Worm (Caenorhabditis elegans) whole organism, L1 larva: Measurements from ENCODE around the gene nspc-19.
A peak's percentile ranks its signal among the peaks of the same experiment; 100 is the strongest.

ENCODE experiments used
- C04F5.9 ChIP-seq: sonication (generic microtip); optimal IDR thresholded peaks from 2 replicates; lab custom pipeline; 2016; ENCODE audit warnings: missing genetic modification characterization, missing compliant biosample characterization
- F16B12.6 ChIP-seq: fragments of 150-350 bp; optimal IDR thresholded peaks from 2 replicates; lab custom pipeline; 2014; ENCODE audit warnings: missing biosample characterization, missing genetic modification characterization
- ama-1 ChIP-seq: fragments of 150-350 bp; optimal IDR thresholded peaks from 2 replicates; lab custom pipeline; 2014
- blmp-1 ChIP-seq: fragments of 150-350 bp; optimal IDR thresholded peaks from 2 replicates; lab custom pipeline; 2014; ENCODE audit warnings: missing biosample characterization, missing genetic modification characterization
- ceh-63 ChIP-seq: fragments of 200-800 bp; sonication (Bioruptor generic); optimal IDR thresholded peaks from 2 replicates; lab custom pipeline; 2018; ENCODE audit warnings: mild to moderate bottlenecking, missing genetic modification characterization, missing compliant biosample characterization
- ceh-8 ChIP-seq: fragments of 200-800 bp; sonication (Bioruptor generic); optimal IDR thresholded peaks from 2 replicates; lab custom pipeline; 2018; ENCODE audit warnings: mild to moderate bottlenecking, missing genetic modification characterization, moderate library complexity, missing compliant biosample characterization
- ceh-82 ChIP-seq, 3 experiments: fragments of 150-350 bp in 1 of 3; sonication (generic microtip) in 2 of 3; optimal IDR thresholded peaks; 2 replicates each; lab custom pipeline; 2014 to 2017; ENCODE audit warnings: missing biosample characterization in 3 of 3, missing genetic modification characterization in 3 of 3
- ceh-90 ChIP-seq: sonication (generic microtip); optimal IDR thresholded peaks from 2 replicates; lab custom pipeline; 2016; ENCODE audit warnings: missing genetic modification characterization, missing compliant biosample characterization
- efl-1 ChIP-seq, 4 experiments: fragments of 150-350 bp; optimal IDR thresholded peaks in 3 of 4; peaks in 1 of 4; 1 replicate in 1 of 4; 2 replicates in 3 of 4; lab custom pipeline; 2014; ENCODE audit warnings: missing biosample characterization in 2 of 4, missing genetic modification characterization in 2 of 4, missing genetic modification reagents in 2 of 4
- elt-2 ChIP-seq: sonication (generic microtip); optimal IDR thresholded peaks from 2 replicates; lab custom pipeline; 2016; ENCODE audit warnings: missing genetic modification characterization, mild to moderate bottlenecking, inconsistent platforms, missing compliant biosample characterization, missing genetic modification reagents
- elt-3 ChIP-seq, 6 experiments: fragments of 150-350 bp in 1 of 6; sonication (generic microtip); optimal IDR thresholded peaks; 2 replicates each; lab custom pipeline; 2017 to 2018; ENCODE audit warnings: missing biosample characterization in 6 of 6, missing genetic modification characterization in 6 of 6, inconsistent platforms in 1 of 6
- fkh-10 ChIP-seq: sonication (generic microtip); optimal IDR thresholded peaks from 2 replicates; lab custom pipeline; 2017; ENCODE audit warnings: missing biosample characterization, missing genetic modification reagents, missing genetic modification characterization
- fos-1 ChIP-seq: fragments of 150-350 bp; optimal IDR thresholded peaks from 2 replicates; lab custom pipeline; 2014; ENCODE audit warnings: missing biosample characterization, missing genetic modification characterization
- isw-1 ChIP-seq: fragments of 200-800 bp; sonication (Bioruptor generic); IDR thresholded peaks from 2 replicates; pipeline ENCODE4 v1.3.6; 2022; ENCODE audit warnings: missing genetic modification characterization, missing compliant biosample characterization
- lin-14 ChIP-seq: fragments of 200-800 bp; sonication (Bioruptor generic); optimal IDR thresholded peaks from 2 replicates; lab custom pipeline; 2018; ENCODE audit warnings: mild to moderate bottlenecking, missing genetic modification characterization, moderate library complexity, missing compliant biosample characterization
- lin-15B ChIP-seq: fragments of 150-350 bp; sonication (generic microtip); optimal IDR thresholded peaks from 3 replicates; lab custom pipeline; 2014; ENCODE audit warnings: missing biosample characterization, missing genetic modification characterization
- lsy-2 ChIP-seq, 2 experiments: fragments of 150-350 bp; optimal IDR thresholded peaks; 2 replicates each; lab custom pipeline; 2014; ENCODE audit warnings: missing biosample characterization in 2 of 2, missing genetic modification characterization in 2 of 2
- mdl-1 ChIP-seq, 2 experiments: fragments of 150-350 bp; optimal IDR thresholded peaks; 2 replicates each; lab custom pipeline; 2014 to 2017; ENCODE audit warnings: missing biosample characterization in 2 of 2, missing genetic modification characterization in 2 of 2, inconsistent platforms in 1 of 2
- nhr-11 ChIP-seq: fragments of 150-350 bp; optimal IDR thresholded peaks from 2 replicates; lab custom pipeline; 2014; ENCODE audit warnings: missing biosample characterization, missing genetic modification characterization
- nhr-12 ChIP-seq: sonication (generic microtip); optimal IDR thresholded peaks from 2 replicates; lab custom pipeline; 2017; ENCODE audit warnings: missing biosample characterization, missing genetic modification characterization
- nhr-19 ChIP-seq: fragments of 200-800 bp; sonication (Bioruptor generic); conservative IDR thresholded peaks from 2 replicates; pipeline ENCODE4 v1.3.6; 2022; ENCODE audit warnings: missing genetic modification characterization, missing compliant biosample characterization
- nhr-20 ChIP-seq: sonication (generic microtip); optimal IDR thresholded peaks from 2 replicates; lab custom pipeline; 2016; ENCODE audit warnings: mild to moderate bottlenecking, missing genetic modification characterization, missing compliant biosample characterization
- nhr-47 ChIP-seq: sonication (generic microtip); optimal IDR thresholded peaks from 2 replicates; lab custom pipeline; 2016; ENCODE audit warnings: mild to moderate bottlenecking, missing genetic modification characterization, moderate library complexity, missing compliant biosample characterization
- nhr-85 ChIP-seq: sonication (generic microtip); peaks from one replicate; lab custom pipeline; 2016; ENCODE audit warnings: missing genetic modification characterization, inconsistent platforms, missing compliant biosample characterization
- nhr-90 ChIP-seq: sonication (generic microtip); optimal IDR thresholded peaks from 2 replicates; lab custom pipeline; 2016; ENCODE audit warnings: mild to moderate bottlenecking, missing genetic modification characterization, missing compliant biosample characterization; ENCODE audit not compliant: poor library complexity
- snpc-4 ChIP-seq: fragments of 150-350 bp; optimal IDR thresholded peaks from 2 replicates; lab custom pipeline; 2014; ENCODE audit warnings: missing biosample characterization, missing genetic modification characterization
- snu-23 ChIP-seq: sonication (generic microtip); optimal IDR thresholded peaks from 2 replicates; lab custom pipeline; 2016; ENCODE audit warnings: missing genetic modification characterization, missing compliant biosample characterization
- sox-4 ChIP-seq: sonication (generic microtip); optimal IDR thresholded peaks from 2 replicates; lab custom pipeline; 2016; ENCODE audit warnings: missing genetic modification characterization, missing compliant biosample characterization
- sptf-1 ChIP-seq: fragments of 150-350 bp; optimal IDR thresholded peaks from 2 replicates; lab custom pipeline; 2014; ENCODE audit warnings: missing biosample characterization, missing genetic modification characterization
- unc-130 ChIP-seq: fragments of 150-350 bp; optimal IDR thresholded peaks from 2 replicates; lab custom pipeline; 2017; ENCODE audit warnings: missing biosample characterization, missing genetic modification characterization, inconsistent platforms
- unc-30 ChIP-seq: sonication (generic microtip); optimal IDR thresholded peaks from 2 replicates; lab custom pipeline; 2017; ENCODE audit warnings: missing biosample characterization, missing genetic modification characterization
- xbp-1 ChIP-seq: sonication (generic microtip); optimal IDR thresholded peaks from 2 replicates; lab custom pipeline; 2016; ENCODE audit warnings: missing genetic modification characterization, missing compliant biosample characterization
- zag-1 ChIP-seq: fragments of 150-350 bp; optimal IDR thresholded peaks from 2 replicates; lab custom pipeline; 2014; ENCODE audit warnings: missing biosample characterization, missing genetic modification characterization
- ztf-11 ChIP-seq, 2 experiments: sonication (generic microtip); optimal IDR thresholded peaks; 2 replicates each; lab custom pipeline; 2016 to 2017; ENCODE audit warnings: missing genetic modification characterization in 2 of 2, missing biosample characterization in 1 of 2, missing compliant biosample characterization in 1 of 2
- ztf-4 ChIP-seq: fragments of 150-350 bp; optimal IDR thresholded peaks from 2 replicates; lab custom pipeline; 2014; ENCODE audit warnings: missing biosample characterization, missing genetic modification characterization

The nspc-19 gene

ce11 chrX:14530107-14530506 is 1.6 kb downstream of the nspc-19 start, which contains the start of gene nspc-20:
Gene nspc-20, minus strand, starts transcription at chrX:14530207.
- no peak for TF ChIP-seq lin-15B
- TF ChIP-seq ztf-4 (tag; lab: Kevin White, UChicago), result no peak
- no peak for TF ChIP-seq lin-14 (GFP tag; lab: Kevin White, UChicago)
- TF ChIP-seq nhr-11 (tag; lab: Kevin White, UChicago), result no peak
- no peak for TF ChIP-seq mdl-1 (tag; optimal IDR thresholded peaks at IDR 0.05; lab: Kevin White, UChicago)
- no peak for TF ChIP-seq nhr-12 (tag; lab: Kevin White, UChicago)
- no peak for TF ChIP-seq unc-30 (tag; lab: Kevin White, UChicago)
- no peak for TF ChIP-seq sptf-1 (tag; lab: Kevin White, UChicago)
- TF ChIP-seq snu-23 (GFP tag; lab: Kevin White, UChicago), result no peak
- TF ChIP-seq, all 84 proteins: peak for 0

ce11 chrX:14534117-14534516 is 5.6 kb downstream of the nspc-19 start, which contains the start of gene T24C2.5:
Gene T24C2.5, plus strand, starts transcription at chrX:14534417.
- TF ChIP-seq efl-1 (optimal IDR thresholded peaks at IDR 0.05; lab: Kevin White, UChicago), result no peak
- no peak for TF ChIP-seq efl-1 (GFP tag; optimal IDR thresholded peaks at IDR 0.05 in 1 of 2; lab: Kevin White, UChicago)
- no peak for TF ChIP-seq isw-1
- no peak for TF ChIP-seq C04F5.9
- no peak for TF ChIP-seq nhr-90 (tag; lab: Kevin White, UChicago)
- no peak for TF ChIP-seq unc-130 (tag; lab: Kevin White, UChicago)
- TF ChIP-seq zag-1 (tag; lab: Kevin White, UChicago), result no peak
- no peak for TF ChIP-seq ceh-63
- TF ChIP-seq ceh-90, result no peak
- no peak for TF ChIP-seq ceh-82 (tag; optimal IDR thresholded peaks at IDR 0.05; lab: Kevin White, UChicago)
- no peak for TF ChIP-seq sox-4 (tag; lab: Kevin White, UChicago)
- no peak for TF ChIP-seq F16B12.6 (tag; lab: Kevin White, UChicago)
- TF ChIP-seq lsy-2 (tag; optimal IDR thresholded peaks at IDR 0.05; lab: Kevin White, UChicago), result no peak
- no peak for TF ChIP-seq fkh-10
- TF ChIP-seq ztf-11 (tag; optimal IDR thresholded peaks at IDR 0.05; lab: Kevin White, UChicago), result no peak
- no peak for TF ChIP-seq xbp-1 (tag; lab: Kevin White, UChicago)
- TF ChIP-seq unc-30 (tag; lab: Kevin White, UChicago), result no peak
- no peak for TF ChIP-seq blmp-1
- no peak for TF ChIP-seq nhr-20 (tag; lab: Kevin White, UChicago)
- TF ChIP-seq snpc-4 (tag; lab: Kevin White, UChicago), result no peak
- no peak for TF ChIP-seq nhr-47
- TF ChIP-seq, all 84 proteins: peak for 0

DNA sequence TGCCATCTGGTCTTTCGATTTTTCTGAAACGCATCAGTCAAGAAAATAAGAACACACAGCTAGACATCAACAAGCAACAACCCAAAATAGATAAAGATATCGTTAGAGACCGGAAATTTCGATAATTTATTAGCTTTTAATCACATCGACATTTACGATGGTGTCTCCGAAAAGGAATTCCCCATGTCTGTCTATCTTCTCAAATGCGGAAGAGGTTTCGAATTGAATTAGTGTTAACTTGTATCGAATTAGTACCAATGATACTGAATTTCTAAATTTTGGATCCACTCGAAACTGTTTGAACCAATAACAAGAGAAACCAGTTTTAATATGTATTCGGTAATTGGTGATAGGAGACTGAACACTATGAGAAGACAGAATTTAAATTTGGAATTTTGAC is 6.1 kb downstream of the nspc-19 start:
- TF ChIP-seq blmp-1, result peak; percentile 14
- no peak for TF ChIP-seq nhr-47
- TF ChIP-seq nhr-85 (tag; lab: Kevin White, UChicago), result peak; percentile 73

ce11 chrX:14535913-14536312 is 7.4 kb downstream of the nspc-19 start:
- TF ChIP-seq fos-1 (tag; lab: Kevin White, UChicago) (no peak), elt-2 (tag; lab: Kevin White, UChicago) (peak; percentile 37)

ce11 chrX:14537625-14538024 is 9.1 kb downstream of the nspc-19 start:
- no peak for TF ChIP-seq nhr-19 (GFP tag; lab: Robert Waterston, UW)
- TF ChIP-seq elt-2 (tag; lab: Kevin White, UChicago), result peak; percentile 52
- TF ChIP-seq efl-1 (optimal IDR thresholded peaks at IDR 0.05; lab: Kevin White, UChicago), result no peak
- peak in 1 of 2 experiments; percentile 51 for TF ChIP-seq efl-1 (GFP tag; optimal IDR thresholded peaks at IDR 0.05 in 1 of 2; lab: Kevin White, UChicago)
- TF ChIP-seq ceh-8, result no peak

DNA sequence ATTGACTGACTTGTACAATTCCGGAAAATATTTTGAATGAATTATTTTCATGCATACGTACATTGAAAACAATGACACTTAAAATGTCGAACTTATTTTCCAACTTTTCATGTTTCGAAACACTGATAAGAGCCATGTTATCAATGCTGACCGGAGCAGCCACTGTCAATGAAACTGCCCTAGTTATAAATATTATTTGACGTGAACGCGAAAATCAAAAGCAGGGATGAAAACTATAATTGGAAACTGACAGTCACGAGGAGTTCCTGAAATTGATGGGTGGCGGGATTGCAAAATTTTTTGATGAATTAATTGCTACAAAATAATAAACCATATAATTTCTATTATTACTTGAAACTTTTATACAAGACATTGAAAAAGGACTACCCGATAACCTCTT is 11.0 kb downstream of the nspc-19 start:
- TF ChIP-seq ama-1, result no peak
- peak; percentile 47 for TF ChIP-seq elt-2 (tag; lab: Kevin White, UChicago)
- no peak for TF ChIP-seq elt-3 (tag; optimal IDR thresholded peaks at IDR 0.05; lab: Kevin White, UChicago)
- no peak for TF ChIP-seq unc-30 (tag; lab: Kevin White, UChicago)
